Fruit fly (Drosophila melanogaster) whole organism, embryonic: Measurements from ENCODE around the gene CG3457.

Source experiments
- Abd-B ChIP-seq: fragments of 200-800 bp; sonication (Bioruptor generic); optimal IDR thresholded peaks from 2 replicates; lab custom pipeline; 2018; ENCODE audit warnings: missing biosample characterization, mild to moderate bottlenecking, missing genetic modification characterization, moderate library complexity
- Adf1 ChIP-seq: fragments of 200-800 bp; sonication (Bioruptor generic); IDR thresholded peaks from 2 replicates; pipeline ENCODE4 v1.3.6; 2022; ENCODE audit warnings: missing biosample characterization, missing genetic modification characterization
- Atf6 ChIP-seq: fragments of 200-800 bp; sonication (Bioruptor generic); IDR thresholded peaks from 2 replicates; pipeline ENCODE4 v1.3.6; 2022; ENCODE audit warnings: missing biosample characterization, missing genetic modification characterization
- Awh ChIP-seq: fragments of 200-800 bp; sonication (Bioruptor generic); IDR thresholded peaks from 2 replicates; pipeline ENCODE4, ENCODE4 v1.3.6; 2022; ENCODE audit warnings: missing biosample characterization, missing genetic modification characterization
- BtbVII ChIP-seq: fragments of 200-800 bp; sonication (Bioruptor generic); optimal IDR thresholded peaks from 3 replicates; lab custom pipeline; 2017; ENCODE audit warnings: missing biosample characterization, mild to moderate bottlenecking, missing genetic modification characterization
- Bteb2 ChIP-seq: fragments of 200-800 bp; sonication (Bioruptor generic); optimal IDR thresholded peaks from 2 replicates; lab custom pipeline; 2016; ENCODE audit warnings: missing biosample characterization, missing genetic modification characterization
- CG10321 ChIP-seq: fragments of 200-800 bp; sonication (Bioruptor generic); IDR thresholded peaks from 2 replicates; pipeline ENCODE4 v1.3.6; 2022; ENCODE audit warnings: missing biosample characterization, missing genetic modification characterization
- CG10366 ChIP-seq: fragments of 200-800 bp; sonication (Bioruptor generic); IDR thresholded peaks from 2 replicates; pipeline ENCODE4 v1.3.6; 2022; ENCODE audit warnings: missing biosample characterization, missing genetic modification characterization
- CG11085 ChIP-seq: fragments of 200-800 bp; sonication (Bioruptor generic); IDR thresholded peaks from 2 replicates; pipeline ENCODE4 v1.3.6; 2022; ENCODE audit warnings: missing biosample characterization, missing genetic modification characterization
- CG12071 ChIP-seq: fragments of 200-800 bp; sonication (Bioruptor generic); optimal IDR thresholded peaks from 3 replicates; lab custom pipeline; 2018; ENCODE audit warnings: missing biosample characterization, mild to moderate bottlenecking, missing genetic modification characterization
- CG13287 ChIP-seq: fragments of 200-800 bp; sonication (Bioruptor generic); IDR thresholded peaks from 2 replicates; pipeline ENCODE4 v1.3.6; 2022; ENCODE audit warnings: missing biosample characterization, missing genetic modification characterization; ENCODE audit not compliant: partially characterized antibody
- CG13424 ChIP-seq: fragments of 200-800 bp; sonication (Bioruptor generic); optimal IDR thresholded peaks from 2 replicates; lab custom pipeline; 2019; ENCODE audit warnings: missing biosample characterization, mild to moderate bottlenecking, missing genetic modification characterization, moderate library complexity
- CG1603 ChIP-seq: fragments of 200-800 bp; sonication (Bioruptor generic); optimal IDR thresholded peaks from 2 replicates; lab custom pipeline; 2019; ENCODE audit warnings: missing biosample characterization, mild to moderate bottlenecking, missing genetic modification characterization, moderate library complexity
- CG17568 ChIP-seq: fragments of 200-800 bp; sonication (Bioruptor generic); optimal IDR thresholded peaks from 2 replicates; lab custom pipeline; 2018; ENCODE audit warnings: missing biosample characterization, mild to moderate bottlenecking, missing genetic modification characterization, moderate library complexity
- CG2199 ChIP-seq: fragments of 200-800 bp; sonication (Bioruptor generic); IDR thresholded peaks from 3 replicates; pipeline ENCODE4 v1.3.6; 2022; ENCODE audit warnings: missing biosample characterization, missing genetic modification characterization
- CG31388 ChIP-seq: fragments of 200-800 bp; sonication (Bioruptor generic); optimal IDR thresholded peaks from 2 replicates; lab custom pipeline; 2016; ENCODE audit warnings: missing biosample characterization, missing genetic modification characterization
- CG32532 ChIP-seq: fragments of 200-800 bp; sonication (Bioruptor generic); IDR thresholded peaks from 2 replicates; pipeline ENCODE4 v1.3.6; 2022; ENCODE audit warnings: missing biosample characterization, missing genetic modification characterization
- CG34422 ChIP-seq: fragments of 200-800 bp; sonication (Bioruptor generic); IDR thresholded peaks from 3 replicates; pipeline ENCODE4 v1.3.6; 2022; ENCODE audit warnings: missing biosample characterization, missing genetic modification characterization
- CG4328 ChIP-seq: fragments of 200-800 bp; sonication (Bioruptor generic); optimal IDR thresholded peaks from 3 replicates; lab custom pipeline; 2017; ENCODE audit warnings: missing biosample characterization, missing genetic modification reagents, missing genetic modification characterization
- CG6654 ChIP-seq: fragments of 200-800 bp; sonication (Bioruptor generic); optimal IDR thresholded peaks from 2 replicates; lab custom pipeline; 2017; ENCODE audit warnings: missing biosample characterization, mild to moderate bottlenecking, missing genetic modification characterization
- CG8089 ChIP-seq: fragments of 200-800 bp; sonication (Bioruptor generic); optimal IDR thresholded peaks from 3 replicates; lab custom pipeline; 2016; ENCODE audit warnings: missing biosample characterization, missing genetic modification characterization
- CG9817 ChIP-seq: fragments of 200-800 bp; sonication (Bioruptor generic); optimal IDR thresholded peaks from 2 replicates; lab custom pipeline; 2018; ENCODE audit warnings: missing biosample characterization, mild to moderate bottlenecking, missing genetic modification characterization, moderate library complexity
- Chrac-16 ChIP-seq: fragments of 200-800 bp; sonication (Bioruptor generic); optimal IDR thresholded peaks from 3 replicates; lab custom pipeline; 2016; ENCODE audit warnings: missing biosample characterization, missing genetic modification characterization
- Elba2 ChIP-seq: fragments of 200-800 bp; sonication (Bioruptor generic); optimal IDR thresholded peaks from 3 replicates; lab custom pipeline; 2016; ENCODE audit warnings: missing biosample characterization, missing genetic modification characterization
- Hey ChIP-seq: fragments of 200-800 bp; sonication (Bioruptor generic); optimal IDR thresholded peaks from 3 replicates; lab custom pipeline; 2018; ENCODE audit warnings: missing biosample characterization, mild to moderate bottlenecking, missing genetic modification characterization
- HmgD ChIP-seq: fragments of 200-800 bp; sonication (Bioruptor generic); optimal IDR thresholded peaks from 3 replicates; lab custom pipeline; 2016; ENCODE audit warnings: missing biosample characterization, missing genetic modification characterization
- Hr78 ChIP-seq, 2 experiments: fragments of 200-800 bp in 1 of 2; fragments of >200 bp in 1 of 2; sonication (Bioruptor generic) in 1 of 2; optimal IDR thresholded peaks; 2 replicates each; lab custom pipeline; 2017 to 2019; ENCODE audit warnings: missing biosample characterization in 2 of 2, missing genetic modification characterization in 2 of 2, mild to moderate bottlenecking in 1 of 2, moderate library complexity in 1 of 2
- MESR4 ChIP-seq: fragments of 200-800 bp; sonication (Bioruptor generic); optimal IDR thresholded peaks from 2 replicates; lab custom pipeline; 2018; ENCODE audit warnings: missing biosample characterization, mild to moderate bottlenecking, missing genetic modification characterization, moderate library complexity
- NK7.1 ChIP-seq: fragments of 200-800 bp; sonication (Bioruptor generic); optimal IDR thresholded peaks from 3 replicates; lab custom pipeline; 2016; ENCODE audit warnings: missing biosample characterization, missing genetic modification characterization
- Optix ChIP-seq: fragments of 200-800 bp; sonication (Bioruptor generic); IDR thresholded peaks from 3 replicates; pipeline ENCODE4 v1.3.6; 2022; ENCODE audit warnings: missing biosample characterization, missing genetic modification characterization
- Usf ChIP-seq: fragments of 200-800 bp; sonication (Bioruptor generic); optimal IDR thresholded peaks from 2 replicates; lab custom pipeline; 2017; ENCODE audit warnings: missing genotype, missing biosample characterization, missing genetic modification characterization
- YL-1 ChIP-seq: fragments of 200-800 bp; sonication (Bioruptor generic); optimal IDR thresholded peaks from 3 replicates; lab custom pipeline; 2017; ENCODE audit warnings: missing biosample characterization, mild to moderate bottlenecking, missing genetic modification characterization
- ato ChIP-seq: fragments of 200-800 bp; sonication (Bioruptor generic); IDR thresholded peaks from 2 replicates; pipeline ENCODE4 v1.3.6; 2022; ENCODE audit warnings: missing biosample characterization, missing genetic modification characterization; ENCODE audit not compliant: partially characterized antibody
- bigmax ChIP-seq: fragments of 200-800 bp; sonication (Bioruptor generic); optimal IDR thresholded peaks from 2 replicates; lab custom pipeline; 2018; ENCODE audit warnings: missing biosample characterization, mild to moderate bottlenecking, missing genetic modification characterization
- chinmo ChIP-seq: fragments of 200-800 bp; sonication (Bioruptor generic); IDR thresholded peaks from 4 replicates; pipeline ENCODE4 v1.3.6; 2022; ENCODE audit warnings: missing biosample characterization, missing genetic modification characterization; ENCODE audit not compliant: partially characterized antibody
- cwo ChIP-seq: fragments of 200-800 bp; sonication (Bioruptor generic); optimal IDR thresholded peaks from 3 replicates; lab custom pipeline; 2017; ENCODE audit warnings: missing biosample characterization, missing genetic modification characterization, mild to moderate bottlenecking, moderate library complexity, missing genetic modification reagents
- dati ChIP-seq: fragments of 200-800 bp; sonication (Bioruptor generic); IDR thresholded peaks from 2 replicates; pipeline ENCODE4 v1.3.6; 2022; ENCODE audit warnings: missing biosample characterization, missing genetic modification characterization
- disco-r ChIP-seq: fragments of 200-800 bp; sonication (Bioruptor generic); optimal IDR thresholded peaks from 2 replicates; lab custom pipeline; 2016; ENCODE audit warnings: missing biosample characterization, missing genetic modification characterization
- en ChIP-seq: fragments of 200-800 bp; sonication (Bioruptor generic); optimal IDR thresholded peaks from 2 replicates; lab custom pipeline; 2016; ENCODE audit warnings: missing biosample characterization, missing genetic modification characterization
- ewg ChIP-seq: fragments of 200-800 bp; sonication (Bioruptor generic); optimal IDR thresholded peaks from 3 replicates; lab custom pipeline; 2017; ENCODE audit warnings: mild to moderate bottlenecking, missing biosample characterization, missing genetic modification reagents, missing genetic modification characterization
- gcm ChIP-seq: fragments of 200-800 bp; sonication (Bioruptor generic); optimal IDR thresholded peaks from 2 replicates; lab custom pipeline; 2019; ENCODE audit warnings: missing biosample characterization, mild to moderate bottlenecking, missing genetic modification characterization, moderate library complexity
- hb ChIP-seq: fragments of 200-800 bp; sonication (Bioruptor generic); IDR thresholded peaks from 3 replicates; pipeline ENCODE4 v1.3.6; 2022; ENCODE audit warnings: missing biosample characterization, missing genetic modification characterization; ENCODE audit not compliant: partially characterized antibody
- lab ChIP-seq: fragments of 200-800 bp; sonication (Bioruptor generic); optimal IDR thresholded peaks from 3 replicates; lab custom pipeline; 2017; ENCODE audit warnings: missing biosample characterization, missing genetic modification characterization, mild to moderate bottlenecking, moderate library complexity, missing genetic modification reagents
- lola ChIP-seq, 3 experiments: fragments of >200 bp in 2 of 3; fragments of 200-800 bp in 1 of 3; sonication (Bioruptor generic) in 1 of 3; optimal IDR thresholded peaks; 2 replicates each; lab custom pipeline; 2017 to 2019; ENCODE audit warnings: missing biosample characterization in 3 of 3, missing genetic modification characterization in 3 of 3, mild to moderate bottlenecking in 1 of 3, moderate library complexity in 1 of 3
- peb ChIP-seq: fragments of 200-800 bp; sonication (Bioruptor generic); IDR thresholded peaks from 2 replicates; pipeline ENCODE4 v1.3.6; 2022; ENCODE audit warnings: missing biosample characterization, missing genetic modification characterization
- pho ChIP-seq: fragments of 200-800 bp; sonication (Bioruptor generic); optimal IDR thresholded peaks from 2 replicates; lab custom pipeline; 2016; ENCODE audit warnings: missing biosample characterization, missing genetic modification characterization
- sima ChIP-seq: fragments of 200-800 bp; sonication (Bioruptor generic); optimal IDR thresholded peaks from 2 replicates; lab custom pipeline; 2016; ENCODE audit warnings: missing biosample characterization, missing genetic modification characterization
- sob ChIP-seq: fragments of 200-800 bp; sonication (Bioruptor generic); IDR thresholded peaks from 2 replicates; pipeline ENCODE4 v1.3.6; 2022; ENCODE audit warnings: missing biosample characterization, missing genetic modification characterization
- zen2 ChIP-seq: fragments of 200-800 bp; sonication (Bioruptor generic); IDR thresholded peaks from 3 replicates; pipeline ENCODE4 v1.3.6; 2022; ENCODE audit warnings: missing biosample characterization, missing genetic modification characterization; ENCODE audit not compliant: partially characterized antibody

CG3457 gene

dm6 chrX:2157929-2158610, 29.6 kb upstream of the CG3457 start (continued):
- TF ChIP-seq Optix (GFP tag; lab: Robert Waterston, UW) (no peak), zen2 (no peak), CG17568 (no peak), BtbVII (GFP tag; lab: Kevin White, UChicago) (no peak), Adf1 (GFP tag; lab: Robert Waterston, UW) (peak; percentile 24; the same call in 1 of the 2 replicates), en (GFP tag; lab: Kevin White, UChicago) (no peak), peb (GFP tag; lab: Robert Waterston, UW) (no peak), dati (GFP tag; lab: Robert Waterston, UW) (no peak), Awh (GFP tag; lab: Robert Waterston, UW) (no peak), Bteb2 (GFP tag; lab: Kevin White, UChicago) (no peak), CG10321 (GFP tag; lab: Robert Waterston, UW) (peak; percentile 93), Abd-B (peak; percentile 8), ewg (peak; percentile 0), CG32532 (GFP tag; lab: Robert Waterston, UW) (no peak), CG13424 (tag; lab: Kevin White, UChicago) (no peak), sima (GFP tag; lab: Kevin White, UChicago) (no peak), CG8089 (no peak), Chrac-16 (GFP tag; lab: Kevin White, UChicago) (no peak), CG34422 (GFP tag; lab: Robert Waterston, UW) (peak; percentile 36; the same call in 1 of the 3 replicates), lab (GFP tag; lab: Kevin White, UChicago) (no peak), NK7.1 (GFP tag; lab: Kevin White, UChicago) (no peak), CG9817 (tag; lab: Kevin White, UChicago) (no peak), lola (GFP tag; optimal IDR thresholded peaks at IDR 0.05; lab: Kevin White, UChicago) (no peak), Usf (GFP tag; lab: Kevin White, UChicago) (no peak), CG1603 (tag; lab: Kevin White, UChicago) (no peak), disco-r (GFP tag; lab: Kevin White, UChicago) (no peak), Elba2 (GFP tag; lab: Kevin White, UChicago) (peak; percentile 50), bigmax (GFP tag; lab: Kevin White, UChicago) (no peak), chinmo (GFP tag; lab: Robert Waterston, UW) (peak; percentile 48; the same call in 1 of the 4 replicates), CG12071 (GFP tag; lab: Kevin White, UChicago) (no peak), YL-1 (GFP tag; lab: Kevin White, UChicago) (peak; percentile 23), cwo (GFP tag; lab: Kevin White, UChicago) (no peak), gcm (GFP tag; lab: Kevin White, UChicago) (no peak), hb (GFP tag; lab: Robert Waterston, UW) (no peak), CG6654 (no peak), CG11085 (no peak), Atf6 (GFP tag; lab: Robert Waterston, UW) (no peak), CG2199 (GFP tag; lab: Robert Waterston, UW) (no peak), CG31388 (no peak), pho (GFP tag; lab: Kevin White, UChicago) (no peak), Hey (tag; lab: Kevin White, UChicago) (no peak), CG10366 (GFP tag; lab: Robert Waterston, UW) (no peak), HmgD (peak; percentile 4), Hr78 (GFP tag; optimal IDR thresholded peaks at IDR 0.05; lab: Kevin White, UChicago) (no peak), CG13287 (GFP tag; lab: Robert Waterston, UW) (no peak), ato (GFP tag; lab: Robert Waterston, UW) (no peak), CG4328 (GFP tag; lab: Kevin White, UChicago) (no peak), sob (GFP tag; lab: Robert Waterston, UW) (no peak), MESR4 (GFP tag; lab: Kevin White, UChicago) (no peak)
